Fruit fly (Drosophila melanogaster) whole organism, prepupa: ENCODE results near the gene Hr4.

ENCODE experiments used
- CG10631 ChIP-seq: fragments of 200-800 bp; sonication (Bioruptor generic); optimal IDR thresholded peaks from 2 replicates; lab custom pipeline; 2016; ENCODE audit warnings: missing biosample characterization, missing genetic modification characterization
- CG11294 ChIP-seq: fragments of 200-800 bp; sonication (Bioruptor generic); IDR thresholded peaks from 2 replicates; pipeline ENCODE4 v1.3.6; 2022; ENCODE audit warnings: missing biosample characterization, missing genetic modification characterization
- CG11902 ChIP-seq: fragments of 200-800 bp; sonication (Bioruptor generic); optimal IDR thresholded peaks from 3 replicates; lab custom pipeline; 2016; ENCODE audit warnings: missing biosample characterization, missing genetic modification characterization
- CG15336 ChIP-seq: fragments of 200-800 bp; sonication (Bioruptor generic); IDR thresholded peaks from 2 replicates; pipeline ENCODE4 v1.3.6; 2022; ENCODE audit warnings: missing biosample characterization, missing genetic modification characterization
- CG31627 ChIP-seq: fragments of 200-800 bp; sonication (Bioruptor generic); optimal IDR thresholded peaks from 3 replicates; lab custom pipeline; 2016; ENCODE audit warnings: missing biosample characterization, missing genetic modification characterization
- CG32006 ChIP-seq: fragments of 200-800 bp; sonication (Bioruptor generic); optimal IDR thresholded peaks from 3 replicates; lab custom pipeline; 2017; ENCODE audit warnings: missing biosample characterization, mild to moderate bottlenecking, missing genetic modification characterization
- CG34406 ChIP-seq: fragments of 200-800 bp; sonication (Bioruptor generic); optimal IDR thresholded peaks from 3 replicates; lab custom pipeline; 2016; ENCODE audit warnings: missing biosample characterization, missing genetic modification characterization
- CG4318 ChIP-seq: fragments of 200-800 bp; sonication (Bioruptor generic); optimal IDR thresholded peaks from 3 replicates; lab custom pipeline; 2017; ENCODE audit warnings: missing biosample characterization, mild to moderate bottlenecking, missing genetic modification characterization
- CG6163 ChIP-seq: fragments of 200-800 bp; sonication (Bioruptor generic); IDR thresholded peaks from 3 replicates; pipeline ENCODE4 v1.3.6; 2022; ENCODE audit warnings: missing biosample characterization, missing genetic modification characterization
- CG6276 ChIP-seq: fragments of 200-800 bp; sonication (Bioruptor generic); optimal IDR thresholded peaks from 2 replicates; lab custom pipeline; 2017; ENCODE audit warnings: missing biosample characterization, mild to moderate bottlenecking, missing genetic modification characterization
- CG6792 ChIP-seq: fragments of 200-800 bp; sonication (Bioruptor generic); optimal IDR thresholded peaks from 3 replicates; lab custom pipeline; 2016; ENCODE audit warnings: missing biosample characterization, missing genetic modification characterization
- CG6854 ChIP-seq: fragments of 200-800 bp; sonication (Bioruptor generic); optimal IDR thresholded peaks from 2 replicates; lab custom pipeline; 2017; ENCODE audit warnings: missing biosample characterization, mild to moderate bottlenecking, missing genetic modification characterization
- CG7368 ChIP-seq: fragments of 200-800 bp; sonication (Bioruptor generic); optimal IDR thresholded peaks from 3 replicates; lab custom pipeline; 2016; ENCODE audit warnings: missing biosample characterization, missing genetic modification characterization
- CG8119 ChIP-seq: fragments of 200-800 bp; sonication (Bioruptor generic); IDR thresholded peaks from 3 replicates; pipeline ENCODE4 v1.3.6; 2022; ENCODE audit warnings: missing biosample characterization, missing genetic modification characterization
- CG8632 ChIP-seq: fragments of 200-800 bp; sonication (Bioruptor generic); optimal IDR thresholded peaks from 3 replicates; lab custom pipeline; 2016; ENCODE audit warnings: missing biosample characterization, missing genetic modification characterization
- CG9139 ChIP-seq: fragments of 200-800 bp; sonication (Bioruptor generic); optimal IDR thresholded peaks from 3 replicates; lab custom pipeline; 2017; ENCODE audit warnings: missing biosample characterization, mild to moderate bottlenecking, missing genetic modification characterization
- Eip75B ChIP-seq: fragments of 200-800 bp; sonication (Bioruptor generic); optimal IDR thresholded peaks from 3 replicates; lab custom pipeline; 2016; ENCODE audit warnings: missing biosample characterization, missing genetic modification characterization
- Eip78C ChIP-seq: fragments of 200-800 bp; sonication (Bioruptor generic); peaks from one replicate; lab custom pipeline; 2016; ENCODE audit warnings: missing biosample characterization, missing genetic modification characterization
- Eip93F ChIP-seq: fragments of 200-800 bp; sonication (Bioruptor generic); optimal IDR thresholded peaks from 2 replicates; lab custom pipeline; 2016; ENCODE audit warnings: missing biosample characterization, mild to moderate bottlenecking, missing genetic modification characterization
- Ets21C ChIP-seq: fragments of 200-800 bp; sonication (Bioruptor generic); optimal IDR thresholded peaks from 3 replicates; lab custom pipeline; 2016; ENCODE audit warnings: missing biosample characterization, missing genetic modification characterization
- Gug ChIP-seq: fragments of 200-800 bp; sonication (Bioruptor generic); IDR thresholded peaks from 2 replicates; pipeline ENCODE4 v1.3.6; 2022; ENCODE audit warnings: missing biosample characterization, missing genetic modification characterization
- Hr38 ChIP-seq: sonication (Bioruptor generic); optimal IDR thresholded peaks from 2 replicates; lab custom pipeline; 2016; ENCODE audit warnings: missing biosample characterization, missing genetic modification characterization
- Hr39 ChIP-seq: fragments of 200-800 bp; sonication (Bioruptor generic); optimal IDR thresholded peaks from 2 replicates; lab custom pipeline; 2016; ENCODE audit warnings: missing biosample characterization, missing genetic modification characterization
- Lpt ChIP-seq: fragments of 200-800 bp; sonication (Bioruptor generic); optimal IDR thresholded peaks from 3 replicates; lab custom pipeline; 2016; ENCODE audit warnings: missing biosample characterization, missing genetic modification characterization
- Met ChIP-seq: fragments of 200-800 bp; sonication (Bioruptor generic); optimal IDR thresholded peaks from 3 replicates; lab custom pipeline; 2016; ENCODE audit warnings: missing biosample characterization, missing genetic modification characterization
- OdsH ChIP-seq: fragments of 200-800 bp; sonication (Bioruptor generic); optimal IDR thresholded peaks from 3 replicates; lab custom pipeline; 2016; ENCODE audit warnings: missing biosample characterization, missing genetic modification characterization
- Smox ChIP-seq: fragments of 200-800 bp; sonication (Bioruptor generic); optimal IDR thresholded peaks from 3 replicates; lab custom pipeline; 2016; ENCODE audit warnings: missing biosample characterization, missing genetic modification characterization
- Sox102F ChIP-seq: fragments of 200-800 bp; sonication (Bioruptor generic); optimal IDR thresholded peaks from 2 replicates; lab custom pipeline; 2016; ENCODE audit warnings: missing biosample characterization, mild to moderate bottlenecking, missing genetic modification characterization
- Sox14 ChIP-seq: fragments of 200-800 bp; sonication (Bioruptor generic); optimal IDR thresholded peaks from 3 replicates; lab custom pipeline; 2016; ENCODE audit warnings: missing biosample characterization, missing genetic modification characterization
- Sox15 ChIP-seq: fragments of 200-800 bp; sonication (Bioruptor generic); optimal IDR thresholded peaks from 3 replicates; lab custom pipeline; 2016; ENCODE audit warnings: missing biosample characterization, missing genetic modification characterization
- achi ChIP-seq: fragments of 200-800 bp; sonication (Bioruptor generic); optimal IDR thresholded peaks from 3 replicates; lab custom pipeline; 2016; ENCODE audit warnings: missing biosample characterization, missing genetic modification characterization
- cyc ChIP-seq: fragments of 200-800 bp; sonication (Bioruptor generic); optimal IDR thresholded peaks from 3 replicates; lab custom pipeline; 2016; ENCODE audit warnings: missing biosample characterization, missing genetic modification characterization
- dac ChIP-seq: fragments of 200-800 bp; sonication (Bioruptor generic); optimal IDR thresholded peaks from 2 replicates; lab custom pipeline; 2017; ENCODE audit warnings: missing biosample characterization, mild to moderate bottlenecking, missing genetic modification characterization
- dsx ChIP-seq: fragments of 200-800 bp; optimal IDR thresholded peaks from 3 replicates; lab custom pipeline; 2019; ENCODE audit warnings: missing biosample characterization, mild to moderate bottlenecking, missing genetic modification characterization, moderate library complexity; ENCODE audit not compliant: poor library complexity, severe bottlenecking
- eg ChIP-seq: fragments of 200-800 bp; sonication (Bioruptor generic); IDR thresholded peaks from 3 replicates; pipeline ENCODE4 v1.3.6; 2022; ENCODE audit warnings: missing biosample characterization, missing genetic modification characterization
- esn ChIP-seq: fragments of 200-800 bp; sonication (Bioruptor generic); optimal IDR thresholded peaks from 2 replicates; lab custom pipeline; 2016; ENCODE audit warnings: missing biosample characterization, mild to moderate bottlenecking, missing genetic modification characterization, moderate library complexity
- fd59A ChIP-seq: fragments of 200-800 bp; sonication (Bioruptor generic); optimal IDR thresholded peaks from 2 replicates; lab custom pipeline; 2017; ENCODE audit warnings: missing biosample characterization, mild to moderate bottlenecking, missing genetic modification characterization, missing genetic modification reagents
- fkh ChIP-seq: fragments of 200-800 bp; sonication (Bioruptor generic); optimal IDR thresholded peaks from 3 replicates; lab custom pipeline; 2017; ENCODE audit warnings: missing biosample characterization, mild to moderate bottlenecking, missing genetic modification characterization, moderate library complexity
- net ChIP-seq: fragments of 200-800 bp; sonication (Bioruptor generic); optimal IDR thresholded peaks from 3 replicates; lab custom pipeline; 2016; ENCODE audit warnings: missing biosample characterization, missing genetic modification characterization
- pdm3 ChIP-seq: fragments of 200-800 bp; sonication (Bioruptor generic); optimal IDR thresholded peaks from 3 replicates; lab custom pipeline; 2016; ENCODE audit warnings: missing biosample characterization, missing genetic modification characterization
- salr ChIP-seq, 2 experiments: fragments of 200-800 bp; sonication (Bioruptor generic); optimal IDR thresholded peaks; 3 replicates each; lab custom pipeline; 2016 to 2018; ENCODE audit warnings: missing biosample characterization in 2 of 2, missing genetic modification characterization in 2 of 2, mild to moderate bottlenecking in 1 of 2
- spab ChIP-seq: fragments of 200-800 bp; sonication (Bioruptor generic); optimal IDR thresholded peaks from 2 replicates; lab custom pipeline; 2017; ENCODE audit warnings: missing biosample characterization, mild to moderate bottlenecking, missing genetic modification characterization, missing genetic modification reagents
- ss ChIP-seq, 2 experiments: fragments of 200-800 bp; sonication (Bioruptor generic); optimal IDR thresholded peaks; 2 replicates in 1 of 2; 3 replicates in 1 of 2; lab custom pipeline; 2017 to 2018; ENCODE audit warnings: mild to moderate bottlenecking in 2 of 2, missing biosample characterization in 2 of 2, missing genetic modification characterization in 2 of 2, moderate library complexity in 1 of 2
- svp ChIP-seq: fragments of 200-800 bp; sonication (Bioruptor generic); peaks from one replicate; lab custom pipeline; 2016; ENCODE audit warnings: missing biosample characterization, missing genetic modification characterization
- topi ChIP-seq: fragments of 200-800 bp; sonication (Bioruptor generic); optimal IDR thresholded peaks from 3 replicates; lab custom pipeline; 2016; ENCODE audit warnings: missing biosample characterization, missing genetic modification characterization

Hr4 gene

dm6 chrX:1940020-1940419 lies 1.7 kb upstream of the Hr4 start, which contains the start of the genes CG3857 and CG3587 (continued):
- TF ChIP-seq CG32006 (peak; percentile 79), spab (GFP tag; lab: Kevin White, UChicago) (peak; percentile 11), achi (GFP tag; lab: Kevin White, UChicago) (peak; percentile 74), CG9139 (GFP tag; lab: Kevin White, UChicago) (peak; percentile 19), CG11902 (peak; percentile 55), CG8632 (GFP tag; lab: Kevin White, UChicago) (peak; percentile 54), eg (GFP tag; lab: Robert Waterston, UW) (0 out of 3 replicates have a peak, but pooled peaks have one; percentile 55), ss (GFP tag; optimal IDR thresholded peaks at IDR 0.05; lab: Kevin White, UChicago) (peak in 1 of 2 experiments; percentile 68), Sox102F (GFP tag; lab: Kevin White, UChicago) (peak; percentile 82), CG31627 (GFP tag; lab: Kevin White, UChicago) (peak; percentile 85), Lpt (GFP tag; lab: Kevin White, UChicago) (peak; percentile 64), Ets21C (GFP tag; lab: Kevin White, UChicago) (peak; percentile 83), CG4318 (GFP tag; lab: Kevin White, UChicago) (peak; percentile 31), CG6276 (GFP tag; lab: Kevin White, UChicago) (no peak), esn (GFP tag; lab: Kevin White, UChicago) (peak; percentile 85), CG11294 (GFP tag; lab: Robert Waterston, UW) (peak; percentile 30; the same call in 1 of the 2 replicates), Hr39 (GFP tag; lab: Kevin White, UChicago) (peak; percentile 88), net (GFP tag; lab: Kevin White, UChicago) (peak; percentile 59), Eip78C (peak; percentile 89), CG6792 (GFP tag; lab: Kevin White, UChicago) (peak; percentile 71), Sox14 (GFP tag; lab: Kevin White, UChicago) (peak; percentile 77)

- TF ChIP-seq Eip78C = peak; percentile 91
- peak; percentile 64 for TF ChIP-seq Sox15 (GFP tag; lab: Kevin White, UChicago)
- TF ChIP-seq CG11902 = peak; percentile 46
- TF ChIP-seq svp (GFP tag; lab: Kevin White, UChicago) = peak; percentile 87
- peak; percentile 71 for TF ChIP-seq CG34406 (GFP tag; lab: Kevin White, UChicago)
- TF ChIP-seq CG32006 = peak; percentile 69
- TF ChIP-seq Met (GFP tag; lab: Kevin White, UChicago) = peak; percentile 83
- TF ChIP-seq Lpt (GFP tag; lab: Kevin White, UChicago) = no peak
- no peak for TF ChIP-seq CG9139 (GFP tag; lab: Kevin White, UChicago)
- TF ChIP-seq CG7368 (GFP tag; lab: Kevin White, UChicago) = no peak
- peak; percentile 34 for TF ChIP-seq spab (GFP tag; lab: Kevin White, UChicago)
- peak; percentile 22 for TF ChIP-seq dsx (GFP tag; lab: Kevin White, UChicago)
- peak; percentile 79 for TF ChIP-seq esn (GFP tag; lab: Kevin White, UChicago)
- peak; percentile 41 for TF ChIP-seq Eip93F
- TF ChIP-seq CG6276 (GFP tag; lab: Kevin White, UChicago) = peak; percentile 58
- TF ChIP-seq fkh (GFP tag; lab: Kevin White, UChicago) = peak; percentile 89
- TF ChIP-seq CG6163 (GFP tag; lab: Robert Waterston, UW) = peak; percentile 41; the same call in 1 of the 3 replicates
- TF ChIP-seq dac (GFP tag; lab: Kevin White, UChicago) = no peak
- peak; percentile 50 for TF ChIP-seq OdsH
- no peak for TF ChIP-seq CG11294 (GFP tag; lab: Robert Waterston, UW)
- peak; percentile 81 for TF ChIP-seq CG31627 (GFP tag; lab: Kevin White, UChicago)
- peak; percentile 39 for TF ChIP-seq CG10631 (GFP tag; lab: Kevin White, UChicago)
- peak; percentile 75 for TF ChIP-seq Smox (GFP tag; lab: Kevin White, UChicago)
- peak; percentile 50 for TF ChIP-seq cyc
- TF ChIP-seq eg (GFP tag; lab: Robert Waterston, UW) = peak; percentile 30; the same call in 1 of the 3 replicates
- no peak for TF ChIP-seq CG15336 (GFP tag; lab: Robert Waterston, UW)
- no peak for TF ChIP-seq Hr38 (GFP tag; lab: Kevin White, UChicago)
- TF ChIP-seq CG8119 (GFP tag; lab: Robert Waterston, UW) = no peak
- peak; percentile 46 for TF ChIP-seq CG6854 (GFP tag; lab: Kevin White, UChicago)
- TF ChIP-seq fd59A (GFP tag; lab: Kevin White, UChicago) = peak; percentile 32
- TF ChIP-seq salr (GFP tag; optimal IDR thresholded peaks at IDR 0.05; lab: Kevin White, UChicago) = peak in 1 of 2 experiments; percentile 30
- peak; percentile 54 for TF ChIP-seq pdm3
- peak; percentile 72 for TF ChIP-seq Sox14 (GFP tag; lab: Kevin White, UChicago)
- peak; percentile 73 for TF ChIP-seq Eip75B
- peak; percentile 84 for TF ChIP-seq topi (GFP tag; lab: Kevin White, UChicago)
- TF ChIP-seq Gug (GFP tag; lab: Robert Waterston, UW) = 0 out of 2 replicates have a peak, but pooled peaks have one; percentile 8
- peak; percentile 64 for TF ChIP-seq CG6792 (GFP tag; lab: Kevin White, UChicago)
These were observed 1.9 kb downstream of the Hr4 start for dm6 chrX:1943337-1944244.
